Worm (Caenorhabditis elegans) whole organism, mixed stage, embryonic: Measurements from ENCODE around the gene nhr-67.

Source experiments
- lsy-2 ChIP-seq: fragments of 150-350 bp; optimal IDR thresholded peaks from 2 replicates; lab custom pipeline; 2014; ENCODE audit warnings: missing biosample characterization, missing genetic modification characterization
- nhr-76 ChIP-seq: sonication (generic microtip); optimal IDR thresholded peaks from 2 replicates; lab custom pipeline; 2017; ENCODE audit warnings: missing biosample characterization, missing genetic modification characterization
- pha-4 ChIP-seq: fragments of 150-350 bp; optimal IDR thresholded peaks from 2 replicates; lab custom pipeline; 2018; ENCODE audit warnings: missing biosample characterization, missing genetic modification reagents, missing genetic modification characterization

DNA sequence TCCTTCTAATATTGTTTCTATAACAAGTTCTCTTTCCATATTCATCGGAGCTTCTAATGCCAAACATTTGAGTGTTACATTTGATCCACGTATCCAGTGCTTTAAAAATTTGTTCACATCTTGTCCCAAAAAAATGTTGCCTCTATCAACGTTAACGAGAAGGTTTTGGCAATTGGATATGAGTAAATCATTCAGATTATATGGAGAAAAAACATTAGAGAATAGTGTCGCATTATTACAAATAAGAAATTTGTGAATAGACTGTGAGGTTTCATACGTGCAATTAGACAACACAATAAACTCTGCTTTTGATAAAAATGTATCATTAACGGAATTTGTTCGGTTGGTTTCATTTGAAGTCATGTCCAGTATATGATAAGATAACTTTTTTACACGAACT lies 9.7 kb upstream of the nhr-67 start, which contains the start of gene mboa-4:
- TF ChIP-seq pha-4 (tag; lab: Kevin White, UChicago): no peak
- no peak for TF ChIP-seq nhr-76
- TF ChIP-seq lsy-2 (tag; lab: Kevin White, UChicago): no peak
